Worm (Caenorhabditis elegans): ENCODE measurements around the gene prx-12.

prx-12 gene

ce11 chrX:11385916-11386315, 7.2 kb upstream of the prx-12 start:
- no peak for TF ChIP-seq nhr-21 (tag; optimal IDR thresholded peaks at IDR 0.05)
- TF ChIP-seq gmeb-1 (tag; optimal IDR thresholded peaks at IDR 0.05): no peak
- TF ChIP-seq lsy-2 (tag; optimal IDR thresholded peaks at IDR 0.05): no peak
- TF ChIP-seq nhr-129 (tag; optimal IDR thresholded peaks at IDR 0.05): no peak
- TF ChIP-seq nhr-23 (tag; optimal IDR thresholded peaks at IDR 0.05): no peak
- peak; percentile 39 for TF ChIP-seq nhr-25 (tag; optimal IDR thresholded peaks at IDR 0.05)
- TF ChIP-seq mbf-1 (tag; optimal IDR thresholded peaks at IDR 0.05): no peak
- TF ChIP-seq sma-9 (GFP tag; optimal IDR thresholded peaks at IDR 0.05): no peak
- no peak for TF ChIP-seq sma-9 (tag; optimal IDR thresholded peaks at IDR 0.05)
- TF ChIP-seq nhr-77 (tag; optimal IDR thresholded peaks at IDR 0.05): no peak

ce11 chrX:11386903-11387302, 6.2 kb upstream of the prx-12 start:
- peak; percentile 6 for TF ChIP-seq sma-9 (GFP tag; optimal IDR thresholded peaks at IDR 0.05)
- TF ChIP-seq sma-9 (tag; optimal IDR thresholded peaks at IDR 0.05): no peak
- TF ChIP-seq nhr-10 (tag; optimal IDR thresholded peaks at IDR 0.05): no peak

ce11 chrX:11387723-11388330, 5.3 kb upstream of the prx-12 start:
- TF ChIP-seq lin-39 (tag; optimal IDR thresholded peaks at IDR 0.05): no peak
- TF ChIP-seq elt-3 (tag; optimal IDR thresholded peaks at IDR 0.05): no peak
- no peak for TF ChIP-seq skn-1 (tag; optimal IDR thresholded peaks at IDR 0.05)
- TF ChIP-seq nhr-25 (tag; optimal IDR thresholded peaks at IDR 0.05): no peak
- TF ChIP-seq mbf-1 (tag; optimal IDR thresholded peaks at IDR 0.05): no peak
- TF ChIP-seq ceh-82 (tag; optimal IDR thresholded peaks at IDR 0.05): no peak
- no peak for TF ChIP-seq C34F6.9 (tag; optimal IDR thresholded peaks at IDR 0.05)
- no peak for TF ChIP-seq F13H6.1 (tag; optimal IDR thresholded peaks at IDR 0.05)
- TF ChIP-seq peb-1 (tag; optimal IDR thresholded peaks at IDR 0.05): no peak
- no peak for TF ChIP-seq fos-1 (tag; optimal IDR thresholded peaks at IDR 0.05)
- no peak for TF ChIP-seq ceh-16 (tag; optimal IDR thresholded peaks at IDR 0.05)
- no peak for TF ChIP-seq ama-1 (optimal IDR thresholded peaks at IDR 0.05)
- TF ChIP-seq zag-1 (tag; optimal IDR thresholded peaks at IDR 0.05): no peak
- TF ChIP-seq blmp-1 (tag; optimal IDR thresholded peaks at IDR 0.05; ENCODE audit: insufficient read depth): no peak
- TF ChIP-seq nhr-10 (tag; optimal IDR thresholded peaks at IDR 0.05): no peak

ce11 chrX:11400467-11401184, 7.5 kb downstream of the prx-12 start:
- no peak for TF ChIP-seq mdl-1 (tag; optimal IDR thresholded peaks at IDR 0.05)
- TF ChIP-seq F13H6.1 (tag; optimal IDR thresholded peaks at IDR 0.05): no peak
- no peak for TF ChIP-seq elt-3 (tag; optimal IDR thresholded peaks at IDR 0.05)
- TF ChIP-seq C34F6.9 (tag; optimal IDR thresholded peaks at IDR 0.05): peak; percentile 22
- peak; percentile 77 for TF ChIP-seq fos-1 (tag; optimal IDR thresholded peaks at IDR 0.05)

ce11 chrX:11405908-11406307, 12.8 kb downstream of the prx-12 start, which contains the start of gene slo-2:
slo-2 (minus strand) TSS chrX:11405931.
- TF ChIP-seq gmeb-1 (tag; optimal IDR thresholded peaks at IDR 0.05): no peak
- peak; percentile 25 for TF ChIP-seq sma-9 (GFP tag; optimal IDR thresholded peaks at IDR 0.05)
- no peak for TF ChIP-seq sma-9 (tag; optimal IDR thresholded peaks at IDR 0.05)

ce11 chrX:11406784-11407183, 13.7 kb downstream of the prx-12 start:
- TF ChIP-seq peb-1 (tag; optimal IDR thresholded peaks at IDR 0.05): no peak
- TF ChIP-seq unc-62 (GFP tag; optimal IDR thresholded peaks at IDR 0.05): no peak
- TF ChIP-seq ama-1 (optimal IDR thresholded peaks at IDR 0.05): no peak
- peak; percentile 7 for TF ChIP-seq sma-3 (GFP tag; optimal IDR thresholded peaks at IDR 0.05)
- no peak for TF ChIP-seq mbf-1 (tag; optimal IDR thresholded peaks at IDR 0.05)
- TF ChIP-seq nhr-6 (tag; optimal IDR thresholded peaks at IDR 0.05): no peak
- no peak for TF ChIP-seq nhr-23 (tag; optimal IDR thresholded peaks at IDR 0.05)
- TF ChIP-seq ceh-82 (tag; optimal IDR thresholded peaks at IDR 0.05): no peak
- TF ChIP-seq zag-1 (tag; optimal IDR thresholded peaks at IDR 0.05): no peak
- TF ChIP-seq gmeb-1 (tag; optimal IDR thresholded peaks at IDR 0.05): no peak
- TF ChIP-seq mab-5 (tag; optimal IDR thresholded peaks at IDR 0.05): no peak
- no peak for TF ChIP-seq nhr-12 (tag; optimal IDR thresholded peaks at IDR 0.05)
- no peak for TF ChIP-seq R02D3.7 (tag; optimal IDR thresholded peaks at IDR 0.05)
- TF ChIP-seq ztf-4 (tag; optimal IDR thresholded peaks at IDR 0.05): no peak
- TF ChIP-seq dmd-4 (tag; optimal IDR thresholded peaks at IDR 0.05): no peak
- TF ChIP-seq fos-1 (tag; optimal IDR thresholded peaks at IDR 0.05): peak; percentile 9
- no peak for TF ChIP-seq C34F6.9 (tag; optimal IDR thresholded peaks at IDR 0.05)

Data from whole organism, L2 larva.